Worm (Caenorhabditis elegans): Measurements from ENCODE around the gene T25D10.1.

T25D10.1 gene

DNA sequence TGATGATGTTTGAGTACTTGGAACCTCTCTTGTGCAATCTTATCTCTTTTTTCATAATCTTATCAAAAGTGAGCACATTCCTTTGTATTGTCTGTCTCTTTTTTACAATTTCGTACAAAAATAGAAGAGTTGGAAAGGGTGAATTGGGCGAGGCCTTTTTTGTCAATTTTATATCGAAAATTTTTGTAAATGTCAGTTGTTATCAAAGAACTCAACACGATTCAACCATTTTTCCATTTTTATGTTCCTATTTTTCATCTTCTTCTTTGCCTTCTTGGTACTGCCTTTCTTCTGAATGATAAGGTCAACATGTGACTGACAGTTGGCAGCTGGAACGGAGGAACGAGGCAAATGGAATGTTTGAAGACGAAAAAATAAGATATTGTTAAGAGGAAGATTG is 10.6 kb downstream of the T25D10.1 start:
- TF ChIP-seq elt-2 (tag; optimal IDR thresholded peaks at IDR 0.05) = peak; percentile 76
- no peak for TF ChIP-seq pqm-1 (tag; optimal IDR thresholded peaks at IDR 0.05)
- TF ChIP-seq fkh-10 (GFP tag; optimal IDR thresholded peaks at IDR 0.05) = no peak
- no peak for TF ChIP-seq Y22D7AL.16 (tag; optimal IDR thresholded peaks at IDR 0.05)
- TF ChIP-seq ceh-31 (tag; optimal IDR thresholded peaks at IDR 0.05) = no peak

ce11 chrII:6417999-6418398 is 14.8 kb downstream of the T25D10.1 start:
- TF ChIP-seq nhr-11 (tag; optimal IDR thresholded peaks at IDR 0.05) (no peak), pag-3 (tag; optimal IDR thresholded peaks at IDR 0.05; ENCODE audit: borderline replicate concordance) (no peak), hlh-15 (tag; optimal IDR thresholded peaks at IDR 0.05) (no peak), sdc-2 (tag; optimal IDR thresholded peaks at IDR 0.05) (no peak), sox-2 (GFP tag; IDR thresholded peaks at IDR 0.05) (no peak), ceh-31 (tag; optimal IDR thresholded peaks at IDR 0.05) (peak; percentile 39), ztf-16 (tag; optimal IDR thresholded peaks at IDR 0.05) (no peak), rnt-1 (tag; optimal IDR thresholded peaks at IDR 0.05) (no peak), odd-2 (tag; optimal IDR thresholded peaks at IDR 0.05) (no peak), unc-42 (tag; optimal IDR thresholded peaks at IDR 0.05) (no peak), ceh-14 (tag; optimal IDR thresholded peaks at IDR 0.05) (no peak), pax-1 (tag; optimal IDR thresholded peaks at IDR 0.05) (no peak), hlh-6 (tag; optimal IDR thresholded peaks at IDR 0.05) (no peak), unc-55 (GFP tag; optimal IDR thresholded peaks at IDR 0.05) (no peak), syd-9 (tag; optimal IDR thresholded peaks at IDR 0.05) (no peak), ref-2 (tag; optimal IDR thresholded peaks at IDR 0.05) (peak; percentile 49), fkh-10 (GFP tag; optimal IDR thresholded peaks at IDR 0.05) (no peak), unc-86 (tag; optimal IDR thresholded peaks at IDR 0.05) (no peak), fax-1 (tag; optimal IDR thresholded peaks at IDR 0.05) (no peak), elt-2 (tag; optimal IDR thresholded peaks at IDR 0.05) (peak; percentile 3), ceh-45 (GFP tag; IDR thresholded peaks at IDR 0.05) (no peak), K02D7.2 (tag; optimal IDR thresholded peaks at IDR 0.05) (no peak), lim-6 (tag; optimal IDR thresholded peaks at IDR 0.05) (no peak), T23F11.4 (GFP tag; optimal IDR thresholded peaks at IDR 0.05) (no peak), fkh-6 (tag; optimal IDR thresholded peaks at IDR 0.05) (no peak), mec-3 (tag; optimal IDR thresholded peaks at IDR 0.05; ENCODE audit: borderline replicate concordance) (no peak), unc-3 (GFP tag; conservative IDR thresholded peaks at IDR 0.05) (no peak), unc-3 (tag; optimal IDR thresholded peaks at IDR 0.05) (no peak), ceh-18 (tag; optimal IDR thresholded peaks at IDR 0.05) (no peak), dmd-4 (tag; optimal IDR thresholded peaks at IDR 0.05; ENCODE audit: borderline replicate concordance) (no peak), ceh-22 (tag; optimal IDR thresholded peaks at IDR 0.05) (no peak), ceh-34 (tag; optimal IDR thresholded peaks at IDR 0.05) (peak; percentile 34), nhr-232 (tag; optimal IDR thresholded peaks at IDR 0.05) (no peak), ceh-30 (tag; optimal IDR thresholded peaks at IDR 0.05) (no peak), tbx-2 (tag; optimal IDR thresholded peaks at IDR 0.05) (peak; percentile 46), zip-5 (tag; optimal IDR thresholded peaks at IDR 0.05) (no peak), C08G9.2 (tag; optimal IDR thresholded peaks at IDR 0.05) (no peak), C38D4.7 (GFP tag; optimal IDR thresholded peaks at IDR 0.05) (no peak), dve-1 (tag; optimal IDR thresholded peaks at IDR 0.05) (no peak), F13H6.1 (tag; optimal IDR thresholded peaks at IDR 0.05) (no peak), elt-4 (tag; optimal IDR thresholded peaks at IDR 0.05) (no peak)

DNA sequence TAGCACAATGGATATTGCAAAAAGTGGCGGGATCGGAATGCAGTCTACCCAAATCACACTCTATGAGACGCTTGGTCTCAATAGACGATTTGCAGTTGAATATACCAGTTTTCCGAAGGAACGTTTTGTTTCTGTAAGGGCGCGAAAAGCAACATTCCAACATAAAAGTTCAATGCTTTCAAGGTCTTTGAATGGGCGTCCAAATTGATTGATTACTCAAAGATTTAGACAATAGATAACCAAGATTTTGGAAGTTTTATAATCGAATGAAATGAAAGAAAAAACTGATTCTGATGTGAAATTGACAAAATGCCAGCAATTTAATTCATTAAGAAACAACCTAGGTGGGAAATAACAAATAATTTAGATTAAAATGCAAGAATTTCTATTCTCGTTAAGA is 16.0 kb downstream of the T25D10.1 start:
- TF ChIP-seq unc-55 (GFP tag; optimal IDR thresholded peaks at IDR 0.05) = no peak
- no peak for TF ChIP-seq lim-6 (tag; optimal IDR thresholded peaks at IDR 0.05)
- TF ChIP-seq nhr-232 (tag; optimal IDR thresholded peaks at IDR 0.05) = no peak
- no peak for TF ChIP-seq ceh-48 (tag; optimal IDR thresholded peaks at IDR 0.05)
- TF ChIP-seq npax-4 (tag; optimal IDR thresholded peaks at IDR 0.05) = no peak
- no peak for TF ChIP-seq ztf-16 (tag; optimal IDR thresholded peaks at IDR 0.05)
- no peak for TF ChIP-seq nfya-1 (tag; optimal IDR thresholded peaks at IDR 0.05)
- TF ChIP-seq ceh-24 (tag; optimal IDR thresholded peaks at IDR 0.05) = no peak
- no peak for TF ChIP-seq syd-9 (tag; optimal IDR thresholded peaks at IDR 0.05)
- TF ChIP-seq che-1 (tag; optimal IDR thresholded peaks at IDR 0.05) = no peak
- no peak for TF ChIP-seq ceh-14 (tag; optimal IDR thresholded peaks at IDR 0.05)
- TF ChIP-seq K09A11.1 (tag; optimal IDR thresholded peaks at IDR 0.05; ENCODE audit: insufficient read depth) = no peak
- TF ChIP-seq ama-1 (optimal IDR thresholded peaks at IDR 0.05) = no peak
- no peak for TF ChIP-seq eyg-1 (tag; optimal IDR thresholded peaks at IDR 0.05)
- TF ChIP-seq tbx-2 (tag; optimal IDR thresholded peaks at IDR 0.05) = no peak
